Fruit fly (Drosophila melanogaster) whole organism, embryonic: ENCODE results near the gene CG15014.

Source experiments
- Adf1 ChIP-seq: fragments of 200-800 bp; sonication (Bioruptor generic); IDR thresholded peaks from 2 replicates; pipeline ENCODE4 v1.3.6; 2022; ENCODE audit warnings: missing biosample characterization, missing genetic modification characterization
- Antp ChIP-seq: fragments of 200-800 bp; sonication (Bioruptor generic); optimal IDR thresholded peaks from 3 replicates; lab custom pipeline; 2016; ENCODE audit warnings: missing biosample characterization, missing genetic modification characterization
- CG10565 ChIP-seq: fragments of 200-800 bp; sonication (Bioruptor generic); optimal IDR thresholded peaks from 3 replicates; lab custom pipeline; 2016; ENCODE audit warnings: missing biosample characterization, mild to moderate bottlenecking, missing genetic modification characterization
- CG10959 ChIP-seq: fragments of 200-800 bp; sonication (Bioruptor generic); IDR thresholded peaks from 2 replicates; pipeline ENCODE4 v1.3.6; 2022; ENCODE audit warnings: missing biosample characterization, missing genetic modification characterization
- CG10979 ChIP-seq: fragments of 200-800 bp; sonication (Bioruptor generic); optimal IDR thresholded peaks from 2 replicates; lab custom pipeline; 2018; ENCODE audit warnings: missing biosample characterization, mild to moderate bottlenecking, missing genetic modification characterization, moderate library complexity
- CG13624 ChIP-seq: fragments of 200-800 bp; sonication (Bioruptor generic); optimal IDR thresholded peaks from 2 replicates; lab custom pipeline; 2016; ENCODE audit warnings: missing biosample characterization, missing genetic modification characterization
- CG14667 ChIP-seq: fragments of 200-800 bp; sonication (Bioruptor generic); IDR thresholded peaks from 2 replicates; pipeline ENCODE4 v1.3.6; 2022; ENCODE audit warnings: missing biosample characterization, missing genetic modification characterization
- CG15514 ChIP-seq: fragments of 200-800 bp; sonication (Bioruptor generic); optimal IDR thresholded peaks from 3 replicates; lab custom pipeline; 2017; ENCODE audit warnings: missing biosample characterization, missing genetic modification characterization, mild to moderate bottlenecking, moderate library complexity, missing genetic modification reagents
- CG16813 ChIP-seq: fragments of 200-800 bp; sonication (Bioruptor generic); IDR thresholded peaks from 3 replicates; pipeline ENCODE4 v1.3.6; 2022; ENCODE audit warnings: missing biosample characterization, missing genetic modification characterization; ENCODE audit not compliant: partially characterized antibody
- CG1792 ChIP-seq: fragments of 200-800 bp; sonication (Bioruptor generic); optimal IDR thresholded peaks from 2 replicates; lab custom pipeline; 2016; ENCODE audit warnings: missing biosample characterization, missing genetic modification characterization
- CG2889 ChIP-seq: fragments of 200-800 bp; sonication (Bioruptor generic); IDR thresholded peaks from 3 replicates; pipeline ENCODE4 v1.3.6; 2022; ENCODE audit warnings: missing biosample characterization, missing genetic modification characterization
- CG30020 ChIP-seq: fragments of 200-800 bp; optimal IDR thresholded peaks from 2 replicates; lab custom pipeline; 2019; ENCODE audit warnings: missing biosample characterization, mild to moderate bottlenecking, missing genetic modification characterization, moderate library complexity
- CG31388 ChIP-seq: fragments of 200-800 bp; sonication (Bioruptor generic); optimal IDR thresholded peaks from 2 replicates; lab custom pipeline; 2016; ENCODE audit warnings: missing biosample characterization, missing genetic modification characterization
- CG3281 ChIP-seq: fragments of 200-800 bp; sonication (Bioruptor generic); optimal IDR thresholded peaks from 3 replicates; lab custom pipeline; 2017; ENCODE audit warnings: missing biosample characterization, mild to moderate bottlenecking, missing genetic modification characterization
- CG4854 ChIP-seq: fragments of 200-800 bp; sonication (Bioruptor generic); optimal IDR thresholded peaks from 2 replicates; lab custom pipeline; 2016; ENCODE audit warnings: missing biosample characterization, missing genetic modification characterization, inconsistent platforms
- CG7963 ChIP-seq: fragments of 200-800 bp; sonication (Bioruptor generic); IDR thresholded peaks from 3 replicates; pipeline ENCODE4 v1.3.6; 2022; ENCODE audit warnings: missing biosample characterization, missing genetic modification characterization; ENCODE audit not compliant: partially characterized antibody
- CG9817 ChIP-seq: fragments of 200-800 bp; sonication (Bioruptor generic); optimal IDR thresholded peaks from 2 replicates; lab custom pipeline; 2018; ENCODE audit warnings: missing biosample characterization, mild to moderate bottlenecking, missing genetic modification characterization, moderate library complexity
- Camta ChIP-seq: fragments of 200-800 bp; sonication (Bioruptor generic); optimal IDR thresholded peaks from 2 replicates; lab custom pipeline; 2016; ENCODE audit warnings: missing biosample characterization, missing genetic modification characterization
- Doc2 ChIP-seq: fragments of 200-800 bp; sonication (Bioruptor generic); IDR thresholded peaks from 2 replicates; pipeline ENCODE4 v1.3.6; 2022; ENCODE audit warnings: missing biosample characterization, missing genetic modification characterization
- Doc3 ChIP-seq: fragments of 200-800 bp; sonication (Bioruptor generic); IDR thresholded peaks from 3 replicates; pipeline ENCODE4 v1.3.6; 2022; ENCODE audit warnings: missing biosample characterization, missing genetic modification characterization; ENCODE audit not compliant: partially characterized antibody
- Fer3 ChIP-seq: fragments of 200-800 bp; sonication (Bioruptor generic); optimal IDR thresholded peaks from 2 replicates; lab custom pipeline; 2018; ENCODE audit warnings: missing biosample characterization, mild to moderate bottlenecking, missing genetic modification characterization, moderate library complexity
- Hey ChIP-seq: fragments of 200-800 bp; sonication (Bioruptor generic); optimal IDR thresholded peaks from 3 replicates; lab custom pipeline; 2018; ENCODE audit warnings: missing biosample characterization, mild to moderate bottlenecking, missing genetic modification characterization
- HmgZ ChIP-seq: fragments of 200-800 bp; sonication (Bioruptor generic); optimal IDR thresholded peaks from 2 replicates; lab custom pipeline; 2018; ENCODE audit warnings: missing biosample characterization, mild to moderate bottlenecking, missing genetic modification characterization
- Hmx ChIP-seq: fragments of 200-800 bp; sonication (Bioruptor generic); optimal IDR thresholded peaks from 2 replicates; lab custom pipeline; 2016; ENCODE audit warnings: missing biosample characterization, missing genetic modification characterization
- Max ChIP-seq: fragments of 200-800 bp; sonication (Bioruptor generic); optimal IDR thresholded peaks from 2 replicates; lab custom pipeline; 2016; ENCODE audit warnings: missing biosample characterization, mild to moderate bottlenecking, missing genetic modification characterization
- Nf-YC ChIP-seq: fragments of 200-800 bp; optimal IDR thresholded peaks from 3 replicates; lab custom pipeline; 2019; ENCODE audit warnings: missing biosample characterization, mild to moderate bottlenecking, missing genetic modification characterization, moderate library complexity
- NfI ChIP-seq: fragments of 200-800 bp; sonication (Bioruptor generic); optimal IDR thresholded peaks from 3 replicates; lab custom pipeline; 2018; ENCODE audit warnings: missing biosample characterization, mild to moderate bottlenecking, missing genetic modification characterization, moderate library complexity
- Sox100B ChIP-seq: fragments of 200-800 bp; sonication (Bioruptor generic); optimal IDR thresholded peaks from 3 replicates; lab custom pipeline; 2018; ENCODE audit warnings: missing biosample characterization, mild to moderate bottlenecking, missing genetic modification characterization
- al ChIP-seq: fragments of 200-800 bp; sonication (Bioruptor generic); IDR thresholded peaks from 2 replicates; pipeline ENCODE4 v1.3.6; 2022; ENCODE audit warnings: missing biosample characterization, missing genetic modification characterization
- ase ChIP-seq: fragments of 200-800 bp; sonication (Bioruptor generic); IDR thresholded peaks from 3 replicates; pipeline ENCODE4 v1.3.6; 2022; ENCODE audit warnings: missing biosample characterization, missing genetic modification characterization
- bbx ChIP-seq: fragments of 200-800 bp; sonication (Bioruptor generic); IDR thresholded peaks from 2 replicates; pipeline ENCODE4 v1.3.6; 2022; ENCODE audit warnings: missing biosample characterization, missing genetic modification characterization; ENCODE audit not compliant: partially characterized antibody
- bigmax ChIP-seq: fragments of 200-800 bp; sonication (Bioruptor generic); optimal IDR thresholded peaks from 2 replicates; lab custom pipeline; 2018; ENCODE audit warnings: missing biosample characterization, mild to moderate bottlenecking, missing genetic modification characterization
- chif ChIP-seq, 2 experiments: fragments of 200-800 bp; sonication (Bioruptor generic); optimal IDR thresholded peaks; 3 replicates each; lab custom pipeline; 2016; ENCODE audit warnings: missing biosample characterization in 2 of 2, missing genetic modification characterization in 2 of 2
- fru ChIP-seq: fragments of >200 bp; optimal IDR thresholded peaks from 2 replicates; lab custom pipeline; 2017
- fu2 ChIP-seq: fragments of 200-800 bp; sonication (Bioruptor generic); optimal IDR thresholded peaks from 2 replicates; lab custom pipeline; 2016; ENCODE audit warnings: missing biosample characterization, missing genetic modification characterization
- hbn ChIP-seq: fragments of 200-800 bp; sonication (Bioruptor generic); IDR thresholded peaks from 2 replicates; pipeline ENCODE4 v1.3.6; 2022; ENCODE audit warnings: missing biosample characterization, missing genetic modification characterization; ENCODE audit not compliant: partially characterized antibody
- insv ChIP-seq, 2 experiments: fragments of 200-800 bp; sonication (Bioruptor generic); optimal IDR thresholded peaks; 3 replicates each; lab custom pipeline; 2016 to 2018; ENCODE audit warnings: missing biosample characterization in 2 of 2, missing genetic modification characterization in 2 of 2
- lilli ChIP-seq: fragments of 200-800 bp; sonication (Bioruptor generic); optimal IDR thresholded peaks from 3 replicates; lab custom pipeline; 2016; ENCODE audit warnings: missing biosample characterization, missing genetic modification characterization
- lmd ChIP-seq: fragments of 200-800 bp; sonication (Bioruptor generic); IDR thresholded peaks from 2 replicates; pipeline ENCODE4 v1.3.6; 2022; ENCODE audit warnings: missing biosample characterization, missing genetic modification characterization
- lov ChIP-seq, 2 experiments: fragments of 200-800 bp in 1 of 2; fragments of >200 bp in 1 of 2; sonication (Bioruptor generic) in 1 of 2; IDR thresholded peaks in 1 of 2; optimal IDR thresholded peaks in 1 of 2; 2 replicates in 1 of 2; 3 replicates in 1 of 2; pipeline versions ENCODE4 v1.3.6 to Lab custom; 2017 to 2022; ENCODE audit warnings: missing biosample characterization in 1 of 2, missing genetic modification characterization in 1 of 2
- nerfin-2 ChIP-seq: fragments of 200-800 bp; sonication (Bioruptor generic); IDR thresholded peaks from 2 replicates; pipeline ENCODE4 v1.3.6; 2022; ENCODE audit warnings: missing biosample characterization, missing genetic modification characterization; ENCODE audit not compliant: partially characterized antibody
- org-1 ChIP-seq: fragments of 200-800 bp; sonication (Bioruptor generic); optimal IDR thresholded peaks from 2 replicates; lab custom pipeline; 2017; ENCODE audit warnings: missing biosample characterization, missing genetic modification characterization
- pum ChIP-seq: fragments of 200-800 bp; sonication (Bioruptor generic); optimal IDR thresholded peaks from 2 replicates; lab custom pipeline; 2016; ENCODE audit warnings: missing biosample characterization, missing genetic modification characterization
- sc ChIP-seq, 3 experiments: fragments of >200 bp in 2 of 3; fragments of 200-800 bp in 1 of 3; sonication (Bioruptor generic) in 1 of 3; optimal IDR thresholded peaks; 2 replicates in 2 of 3; 3 replicates in 1 of 3; lab custom pipeline; 2017; ENCODE audit warnings: mild to moderate bottlenecking in 1 of 3, missing biosample characterization in 1 of 3, missing genetic modification characterization in 1 of 3, missing genetic modification reagents in 1 of 3
- scrt ChIP-seq: fragments of 200-800 bp; sonication (Bioruptor generic); optimal IDR thresholded peaks from 2 replicates; lab custom pipeline; 2018; ENCODE audit warnings: missing biosample characterization, mild to moderate bottlenecking, missing genetic modification characterization, moderate library complexity
- sima ChIP-seq: fragments of 200-800 bp; sonication (Bioruptor generic); optimal IDR thresholded peaks from 2 replicates; lab custom pipeline; 2016; ENCODE audit warnings: missing biosample characterization, missing genetic modification characterization
- slp2 ChIP-seq: fragments of 200-800 bp; sonication (Bioruptor generic); optimal IDR thresholded peaks from 2 replicates; lab custom pipeline; 2016; ENCODE audit warnings: missing biosample characterization, missing genetic modification characterization
- tio ChIP-seq: fragments of 200-800 bp; sonication (Bioruptor generic); optimal IDR thresholded peaks from 2 replicates; lab custom pipeline; 2017; ENCODE audit warnings: missing biosample characterization, missing genetic modification characterization, inconsistent platforms
- trem ChIP-seq: fragments of 200-800 bp; optimal IDR thresholded peaks from 3 replicates; lab custom pipeline; 2019; ENCODE audit warnings: missing biosample characterization, mild to moderate bottlenecking, missing genetic modification characterization, moderate library complexity
- vvl ChIP-seq: fragments of 200-800 bp; sonication (Bioruptor generic); IDR thresholded peaks from 2 replicates; pipeline ENCODE4 v1.3.6; 2022; ENCODE audit warnings: missing biosample characterization, missing genetic modification characterization

Gene CG15014

dm6 chr3L:4313299-4313698, 8.8 kb downstream of the CG15014 start, which contains the start of gene Claspin (continued):
- peak; percentile 63 for TF ChIP-seq NfI (GFP tag; lab: Kevin White, UChicago)
- TF ChIP-seq CG9817 (tag; lab: Kevin White, UChicago): peak; percentile 38
- peak; percentile 1 for TF ChIP-seq CG30020 (tag; lab: Kevin White, UChicago)
- no peak for TF ChIP-seq sima (GFP tag; lab: Kevin White, UChicago)
- peak; percentile 61 for TF ChIP-seq bbx (GFP tag; lab: Robert Waterston, UW)
- TF ChIP-seq Antp (GFP tag; lab: Kevin White, UChicago): peak; percentile 45
- TF ChIP-seq Nf-YC (tag; lab: Kevin White, UChicago): peak; percentile 9
- peak; percentile 36 for TF ChIP-seq Camta (GFP tag; lab: Kevin White, UChicago)
- no peak for TF ChIP-seq ase
- no peak for TF ChIP-seq bigmax (GFP tag; lab: Kevin White, UChicago)
- no peak for TF ChIP-seq CG3281
- TF ChIP-seq CG2889 (GFP tag; lab: Robert Waterston, UW): no peak
- peak; percentile 38 for TF ChIP-seq trem
- TF ChIP-seq Doc3: no peak
- no peak for TF ChIP-seq slp2 (GFP tag; lab: Kevin White, UChicago)
- no peak for TF ChIP-seq scrt (GFP tag; lab: Kevin White, UChicago)
- TF ChIP-seq vvl: peak; percentile 60
- TF ChIP-seq CG14667: no peak
- peak; percentile 88 for TF ChIP-seq HmgZ
- TF ChIP-seq Adf1: no peak
- no peak for TF ChIP-seq CG10959 (GFP tag; lab: Robert Waterston, UW)
- TF ChIP-seq Hmx (GFP tag; lab: Kevin White, UChicago): no peak
- no peak for TF ChIP-seq Doc2 (GFP tag; lab: Robert Waterston, UW)
- TF ChIP-seq tio (GFP tag; lab: Kevin White, UChicago): no peak
- TF ChIP-seq Hey: no peak
- no peak for TF ChIP-seq CG10565
- peak; percentile 61 for TF ChIP-seq CG13624 (GFP tag; lab: Kevin White, UChicago)
- TF ChIP-seq fru (lab: Kevin White, UChicago): no peak
- 0 out of 3 replicates have a peak, but pooled peaks have one; percentile 8 for TF ChIP-seq CG7963
- TF ChIP-seq al: no peak
- peak; percentile 40 to 43 for TF ChIP-seq chif (GFP tag; optimal IDR thresholded peaks at IDR 0.05; lab: Kevin White, UChicago)
- TF ChIP-seq CG4854 (GFP tag; lab: Kevin White, UChicago): peak; percentile 5
- no peak for TF ChIP-seq org-1 (GFP tag; lab: Kevin White, UChicago)
- peak; percentile 65 for TF ChIP-seq lilli
- peak; percentile 5; the same call in 1 of the 2 replicates for TF ChIP-seq lmd (GFP tag; lab: Robert Waterston, UW)
- TF ChIP-seq CG15514 (GFP tag; lab: Kevin White, UChicago): peak; percentile 53
- peak; percentile 53; the same call in 2 of the 3 replicates for TF ChIP-seq CG16813 (GFP tag; lab: Robert Waterston, UW)
- peak; percentile 43 for TF ChIP-seq fu2 (GFP tag; lab: Kevin White, UChicago)
- no peak for TF ChIP-seq pum (GFP tag; lab: Kevin White, UChicago)
- TF ChIP-seq nerfin-2: no peak
- TF ChIP-seq Fer3 (tag; lab: Kevin White, UChicago): no peak
- no peak for TF ChIP-seq CG1792 (GFP tag; lab: Kevin White, UChicago)
- TF ChIP-seq Max: peak; percentile 19
- TF ChIP-seq sc (optimal IDR thresholded peaks at IDR 0.05; lab: Kevin White, UChicago): no peak
- no peak for TF ChIP-seq sc (GFP tag; optimal IDR thresholded peaks at IDR 0.05; lab: Kevin White, UChicago)
- TF ChIP-seq insv (GFP tag; optimal IDR thresholded peaks at IDR 0.05; lab: Kevin White, UChicago): no peak
- no peak for TF ChIP-seq CG10979 (tag; lab: Kevin White, UChicago)
- TF ChIP-seq Sox100B: no peak
- no peak for TF ChIP-seq hbn
- no peak for TF ChIP-seq CG31388 (GFP tag; lab: Kevin White, UChicago)
- no peak for TF ChIP-seq lov (optimal IDR thresholded peaks at IDR 0.05; lab: Kevin White, UChicago)
- TF ChIP-seq lov (GFP tag; IDR thresholded peaks at IDR 0.05; lab: Robert Waterston, UW): no peak
